Worm (Caenorhabditis elegans) whole organism, mixed stage, embryonic: Measurements from ENCODE around the gene msp-142.

ENCODE experiments used
- M03D4.4 ChIP-seq: sonication (generic microtip); optimal IDR thresholded peaks from 2 replicates; lab custom pipeline; 2017; ENCODE audit warnings: mild to moderate bottlenecking, missing genetic modification characterization, missing compliant biosample characterization
- bed-3 ChIP-seq: fragments of 200-800 bp; sonication (Bioruptor generic); optimal IDR thresholded peaks from 3 replicates; lab custom pipeline; 2018; ENCODE audit warnings: mild to moderate bottlenecking, missing genetic modification characterization, moderate library complexity, missing compliant biosample characterization
- blmp-1 ChIP-seq: fragments of 150-350 bp; optimal IDR thresholded peaks from 2 replicates; lab custom pipeline; 2014; ENCODE audit warnings: missing biosample characterization, missing genetic modification characterization
- ceh-39 ChIP-seq: fragments of 150-350 bp; optimal IDR thresholded peaks from 2 replicates; lab custom pipeline; 2014; ENCODE audit warnings: missing biosample characterization, missing genetic modification characterization
- ceh-43 ChIP-seq: fragments of 200-800 bp; sonication (Bioruptor generic); optimal IDR thresholded peaks from 2 replicates; lab custom pipeline; 2018; ENCODE audit warnings: mild to moderate bottlenecking, missing genetic modification characterization, moderate library complexity, missing compliant biosample characterization
- ceh-83 ChIP-seq: fragments of 200-800 bp; sonication (Bioruptor generic); optimal IDR thresholded peaks from 2 replicates; lab custom pipeline; 2018; ENCODE audit warnings: mild to moderate bottlenecking, missing genetic modification characterization, missing compliant biosample characterization
- ces-1 ChIP-seq: fragments of 150-350 bp; optimal IDR thresholded peaks from 2 replicates; lab custom pipeline; 2014; ENCODE audit warnings: missing biosample characterization, missing genetic modification reagents, missing genetic modification characterization
- cnd-1 ChIP-seq: fragments of 200-800 bp; sonication (Bioruptor generic); optimal IDR thresholded peaks from 2 replicates; lab custom pipeline; 2018; ENCODE audit warnings: mild to moderate bottlenecking, missing genetic modification characterization, missing compliant biosample characterization
- drap-1 ChIP-seq: fragments of 200-800 bp; sonication (Bioruptor generic); optimal IDR thresholded peaks from 3 replicates; lab custom pipeline; 2018; ENCODE audit warnings: mild to moderate bottlenecking, missing genetic modification characterization, missing compliant biosample characterization
- elt-1 ChIP-seq: sonication (generic microtip); optimal IDR thresholded peaks from 2 replicates; lab custom pipeline; 2017; ENCODE audit warnings: missing genetic modification characterization, mild to moderate bottlenecking, missing compliant biosample characterization, antibody characterized with exemption, moderate library complexity, borderline replicate concordance; ENCODE audit not compliant: insufficient read depth
- elt-3 ChIP-seq: fragments of 150-350 bp; optimal IDR thresholded peaks from 2 replicates; lab custom pipeline; 2014; ENCODE audit warnings: missing biosample characterization, missing genetic modification characterization
- ham-2 ChIP-seq: fragments of 200-800 bp; sonication (Bioruptor generic); optimal IDR thresholded peaks from 2 replicates; lab custom pipeline; 2018; ENCODE audit warnings: mild to moderate bottlenecking, missing genetic modification characterization, missing compliant biosample characterization
- hlh-1 ChIP-seq: fragments of 150-350 bp; optimal IDR thresholded peaks from 2 replicates; lab custom pipeline; 2014; ENCODE audit warnings: missing biosample characterization, missing genetic modification reagents, missing genetic modification characterization
- lin-13 ChIP-seq: fragments of 150-350 bp; optimal IDR thresholded peaks from 2 replicates; lab custom pipeline; 2014; ENCODE audit warnings: missing biosample characterization, missing genetic modification characterization
- lin-32 ChIP-seq: fragments of 200-800 bp; sonication (Bioruptor generic); optimal IDR thresholded peaks from 2 replicates; lab custom pipeline; 2018; ENCODE audit warnings: mild to moderate bottlenecking, missing genetic modification characterization, missing compliant biosample characterization
- lsy-2 ChIP-seq: fragments of 150-350 bp; optimal IDR thresholded peaks from 2 replicates; lab custom pipeline; 2014; ENCODE audit warnings: missing biosample characterization, missing genetic modification characterization
- mab-5 ChIP-seq: fragments of 150-350 bp; optimal IDR thresholded peaks from 2 replicates; lab custom pipeline; 2014; ENCODE audit warnings: missing biosample characterization, missing genetic modification characterization
- mep-1 ChIP-seq: fragments of 150-350 bp; optimal IDR thresholded peaks from 2 replicates; lab custom pipeline; 2017; ENCODE audit warnings: missing biosample characterization, missing genetic modification reagents, missing genetic modification characterization, inconsistent platforms
- mls-2 ChIP-seq: sonication (generic microtip); optimal IDR thresholded peaks from 2 replicates; lab custom pipeline; 2016; ENCODE audit warnings: mild to moderate bottlenecking, missing genetic modification characterization, moderate library complexity, missing compliant biosample characterization
- nhr-12 ChIP-seq: fragments of 150-350 bp; optimal IDR thresholded peaks from 2 replicates; lab custom pipeline; 2014; ENCODE audit warnings: missing biosample characterization, missing genetic modification characterization
- nhr-2 ChIP-seq: fragments of 150-350 bp; optimal IDR thresholded peaks from 2 replicates; lab custom pipeline; 2014; ENCODE audit warnings: missing biosample characterization, missing genetic modification characterization
- nhr-237 ChIP-seq: fragments of 150-350 bp; optimal IDR thresholded peaks from 2 replicates; lab custom pipeline; 2014; ENCODE audit warnings: missing biosample characterization, missing genetic modification characterization
- nhr-28 ChIP-seq: fragments of 150-350 bp; optimal IDR thresholded peaks from 2 replicates; lab custom pipeline; 2014; ENCODE audit warnings: missing biosample characterization, missing genetic modification characterization
- nhr-76 ChIP-seq: sonication (generic microtip); optimal IDR thresholded peaks from 2 replicates; lab custom pipeline; 2017; ENCODE audit warnings: missing biosample characterization, missing genetic modification characterization
- pha-4 ChIP-seq: fragments of 150-350 bp; optimal IDR thresholded peaks from 2 replicates; lab custom pipeline; 2018; ENCODE audit warnings: missing biosample characterization, missing genetic modification reagents, missing genetic modification characterization
- sem-2 ChIP-seq: fragments of 200-800 bp; sonication (Bioruptor generic); optimal IDR thresholded peaks from 2 replicates; lab custom pipeline; 2018; ENCODE audit warnings: mild to moderate bottlenecking, missing genetic modification characterization, missing compliant biosample characterization
- snpc-4 ChIP-seq: fragments of 150-350 bp; optimal IDR thresholded peaks from 2 replicates; lab custom pipeline; 2014; ENCODE audit warnings: missing biosample characterization, missing genetic modification characterization
- sptf-1 ChIP-seq: sonication (generic microtip); optimal IDR thresholded peaks from 2 replicates; lab custom pipeline; 2017; ENCODE audit warnings: mild to moderate bottlenecking, missing genetic modification characterization, moderate library complexity, missing compliant biosample characterization
- tbx-8 ChIP-seq: fragments of 200-800 bp; sonication (Bioruptor generic); optimal IDR thresholded peaks from 2 replicates; lab custom pipeline; 2018; ENCODE audit warnings: mild to moderate bottlenecking, missing genetic modification characterization, moderate library complexity, missing compliant biosample characterization
- unc-120 ChIP-seq: sonication (generic microtip); optimal IDR thresholded peaks from 2 replicates; lab custom pipeline; 2017; ENCODE audit warnings: missing genetic modification characterization, missing compliant biosample characterization; ENCODE audit not compliant: poor library complexity, severe bottlenecking
- unc-39 ChIP-seq: fragments of 150-350 bp; optimal IDR thresholded peaks from 2 replicates; lab custom pipeline; 2014; ENCODE audit warnings: missing biosample characterization, missing genetic modification characterization
- zip-8 ChIP-seq: fragments of 150-350 bp; optimal IDR thresholded peaks from 2 replicates; lab custom pipeline; 2014; ENCODE audit warnings: missing biosample characterization, missing genetic modification characterization
- ztf-11 ChIP-seq: fragments of 150-350 bp; optimal IDR thresholded peaks from 2 replicates; lab custom pipeline; 2014; ENCODE audit warnings: missing biosample characterization, missing genetic modification characterization

msp-142 gene

DNA sequence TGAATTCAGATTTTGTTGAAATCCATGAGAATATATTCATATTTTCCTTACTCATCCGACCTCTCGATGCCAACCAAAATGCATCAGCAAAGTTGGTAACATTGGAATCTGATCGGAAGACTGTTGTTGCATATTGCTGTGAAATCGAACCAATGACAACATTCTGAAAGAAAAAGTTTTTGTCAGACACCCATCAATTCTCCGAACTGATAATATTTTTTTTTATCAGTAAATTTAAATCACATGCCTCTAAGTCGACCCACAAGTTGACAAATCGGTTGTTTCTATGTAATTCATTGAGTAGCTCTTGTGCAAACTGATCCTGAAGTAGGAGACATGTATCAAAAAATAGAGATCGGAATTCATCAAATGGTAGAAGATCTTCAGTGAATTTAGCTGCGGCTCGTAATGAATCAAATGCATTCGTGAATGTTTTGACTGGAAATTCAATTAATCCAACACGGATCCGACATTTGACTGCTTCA is 32.3 kb downstream of the msp-142 start, which contains the start of gene col-74:
col-74 (plus strand) TSS at position 435 of the 485 bp plus-strand sequence.
- TF ChIP-seq lsy-2 (tag; lab: Kevin White, UChicago) (no peak), elt-1 (tag; lab: Kevin White, UChicago) (no peak), cnd-1 (tag; lab: Kevin White, UChicago) (no peak), ces-1 (no peak), ztf-11 (tag; lab: Kevin White, UChicago) (no peak), ceh-83 (GFP tag; lab: Kevin White, UChicago) (no peak), mep-1 (no peak), nhr-237 (tag; lab: Kevin White, UChicago) (no peak), bed-3 (GFP tag; lab: Kevin White, UChicago) (no peak), drap-1 (GFP tag; lab: Kevin White, UChicago) (no peak), nhr-12 (tag; lab: Kevin White, UChicago) (no peak), snpc-4 (no peak), unc-120 (no peak), lin-13 (no peak), ceh-43 (GFP tag; lab: Kevin White, UChicago) (no peak)

DNA sequence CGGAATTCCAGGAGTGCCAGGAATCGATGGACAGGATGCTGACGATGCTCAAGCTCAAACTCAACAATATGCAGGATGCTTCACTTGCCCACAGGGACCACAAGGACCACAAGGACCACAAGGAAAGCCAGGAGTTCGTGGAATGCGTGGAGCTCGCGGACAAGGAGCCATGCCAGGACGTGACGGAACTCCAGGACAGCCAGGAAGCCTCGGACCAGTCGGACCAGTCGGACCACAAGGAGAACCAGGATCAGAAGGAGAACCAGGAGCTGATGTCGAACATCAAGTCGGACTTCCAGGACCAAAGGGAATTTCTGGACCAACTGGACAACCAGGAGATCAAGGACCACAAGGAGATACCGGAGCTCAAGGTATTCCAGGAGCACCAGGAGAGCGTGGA is 33.6 kb downstream of the msp-142 start:
- TF ChIP-seq elt-1 (tag; lab: Kevin White, UChicago) (no peak), nhr-2 (tag; lab: Kevin White, UChicago) (no peak), lin-32 (GFP tag; lab: Kevin White, UChicago) (no peak), tbx-8 (GFP tag; lab: Kevin White, UChicago) (no peak), mep-1 (no peak), sptf-1 (tag; lab: Kevin White, UChicago) (no peak), mab-5 (tag; lab: Kevin White, UChicago) (no peak), nhr-76 (no peak), bed-3 (GFP tag; lab: Kevin White, UChicago) (no peak), lin-13 (no peak), hlh-1 (tag; lab: Kevin White, UChicago) (no peak), unc-39 (tag; lab: Kevin White, UChicago) (no peak), drap-1 (GFP tag; lab: Kevin White, UChicago) (no peak), ceh-43 (GFP tag; lab: Kevin White, UChicago) (no peak), ceh-83 (GFP tag; lab: Kevin White, UChicago) (no peak), unc-120 (no peak), nhr-28 (no peak), snpc-4 (no peak), cnd-1 (tag; lab: Kevin White, UChicago) (no peak), pha-4 (tag; lab: Kevin White, UChicago) (no peak)

DNA sequence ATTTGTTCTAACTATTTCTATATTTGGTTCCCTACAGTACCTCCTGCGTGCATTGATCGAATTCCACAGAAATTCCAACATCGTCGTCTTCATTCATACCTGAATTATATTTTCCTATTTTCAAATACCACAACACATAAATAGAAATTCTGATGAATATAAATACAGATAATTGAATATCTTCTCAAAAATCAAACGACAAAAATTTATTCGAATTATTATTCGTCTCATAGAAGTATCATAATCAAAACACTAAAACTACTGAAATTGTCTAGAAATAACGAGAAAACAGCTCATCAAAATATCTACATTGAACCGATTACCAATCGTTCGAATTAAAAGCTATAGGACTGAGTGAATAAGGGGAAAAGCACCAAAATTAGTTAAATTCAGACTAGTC is 35.4 kb downstream of the msp-142 start, which contains the start of gene gtap-1:
gtap-1 (minus strand) TSS at position 101 of the 400 bp plus-strand sequence.
- TF ChIP-seq nhr-28 (no peak), drap-1 (GFP tag; lab: Kevin White, UChicago) (no peak), ham-2 (GFP tag; lab: Kevin White, UChicago) (no peak), nhr-12 (tag; lab: Kevin White, UChicago) (no peak), snpc-4 (no peak), nhr-237 (tag; lab: Kevin White, UChicago) (no peak), lin-13 (no peak), sptf-1 (tag; lab: Kevin White, UChicago) (no peak), sem-2 (GFP tag; lab: Kevin White, UChicago) (no peak), M03D4.4 (no peak), lin-32 (GFP tag; lab: Kevin White, UChicago) (no peak), elt-1 (tag; lab: Kevin White, UChicago) (no peak), ztf-11 (tag; lab: Kevin White, UChicago) (no peak), pha-4 (tag; lab: Kevin White, UChicago) (no peak)

DNA sequence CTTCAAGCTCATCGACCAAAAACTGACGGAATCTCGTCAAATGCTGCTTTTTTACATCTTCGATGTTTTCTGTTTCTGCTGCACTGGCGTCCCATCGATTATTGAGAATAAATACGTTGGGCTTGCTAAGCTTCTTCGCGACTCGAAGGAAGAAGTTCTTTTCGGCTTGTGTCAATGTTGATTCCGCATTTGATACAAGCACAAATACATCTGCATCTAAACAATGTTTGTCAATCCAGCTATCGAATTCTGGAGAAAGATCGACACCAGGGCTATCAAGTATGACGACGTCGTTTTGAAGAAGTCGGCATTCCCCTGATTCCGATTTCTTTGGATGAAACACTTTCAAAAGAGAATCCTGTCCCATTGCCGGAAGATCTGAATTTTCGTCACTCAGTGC is 37.4 kb downstream of the msp-142 start:
- TF ChIP-seq zip-8 (no peak), elt-1 (tag; lab: Kevin White, UChicago) (no peak), cnd-1 (tag; lab: Kevin White, UChicago) (no peak), pha-4 (tag; lab: Kevin White, UChicago) (no peak), ces-1 (no peak), bed-3 (GFP tag; lab: Kevin White, UChicago) (no peak), mls-2 (tag; lab: Kevin White, UChicago) (no peak), blmp-1 (tag; lab: Kevin White, UChicago) (no peak), mep-1 (no peak), hlh-1 (tag; lab: Kevin White, UChicago) (no peak), ztf-11 (tag; lab: Kevin White, UChicago) (no peak), drap-1 (GFP tag; lab: Kevin White, UChicago) (no peak), sptf-1 (tag; lab: Kevin White, UChicago) (no peak), nhr-237 (tag; lab: Kevin White, UChicago) (no peak), mab-5 (tag; lab: Kevin White, UChicago) (no peak), unc-120 (no peak), elt-3 (no peak), nhr-76 (no peak), ceh-39 (tag; lab: Kevin White, UChicago) (no peak)
